Fruit fly (Drosophila melanogaster): ENCODE measurements around the gene corto.

corto gene

DNA sequence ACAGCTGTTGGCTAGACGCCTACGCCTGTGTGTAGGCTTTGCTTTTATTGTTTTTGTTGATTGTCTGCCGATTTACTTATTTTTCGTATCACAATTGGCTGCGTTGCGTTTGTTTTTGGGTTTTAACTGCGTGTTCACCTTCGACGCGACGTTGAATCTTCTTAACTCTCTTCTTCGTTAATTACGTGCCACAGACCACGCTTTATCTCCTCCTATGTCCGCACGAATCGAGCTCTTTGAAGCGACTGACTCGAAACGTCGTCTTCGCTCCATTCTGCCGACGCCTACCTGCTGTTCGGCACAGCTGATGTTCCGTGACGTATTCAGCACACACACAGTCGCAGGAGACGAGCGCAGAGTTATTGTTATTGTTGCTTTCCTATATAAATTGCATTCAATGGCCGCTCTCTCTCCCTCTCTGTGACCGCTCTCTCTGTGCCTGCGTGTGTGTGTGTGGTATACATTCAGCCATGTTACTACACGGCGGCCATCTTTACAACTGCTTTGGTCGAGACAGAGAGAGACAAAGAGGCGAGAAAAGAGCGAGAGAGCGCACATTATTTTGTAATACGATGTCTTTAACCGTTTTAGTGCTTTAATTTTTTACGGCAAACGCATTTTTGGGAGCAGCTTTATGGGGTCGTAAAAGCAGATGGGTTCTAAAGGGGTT lies at the start of gene corto:
TSS of gene corto (minus strand) at position 251 of the 670 bp plus-strand sequence.
- TF ChIP-seq CTCF (optimal IDR thresholded peaks at IDR 0.05) (peak in 1 of 2 experiments; percentile 15), CG8478 (optimal IDR thresholded peaks at IDR 0.05) (no peak)

DNA sequence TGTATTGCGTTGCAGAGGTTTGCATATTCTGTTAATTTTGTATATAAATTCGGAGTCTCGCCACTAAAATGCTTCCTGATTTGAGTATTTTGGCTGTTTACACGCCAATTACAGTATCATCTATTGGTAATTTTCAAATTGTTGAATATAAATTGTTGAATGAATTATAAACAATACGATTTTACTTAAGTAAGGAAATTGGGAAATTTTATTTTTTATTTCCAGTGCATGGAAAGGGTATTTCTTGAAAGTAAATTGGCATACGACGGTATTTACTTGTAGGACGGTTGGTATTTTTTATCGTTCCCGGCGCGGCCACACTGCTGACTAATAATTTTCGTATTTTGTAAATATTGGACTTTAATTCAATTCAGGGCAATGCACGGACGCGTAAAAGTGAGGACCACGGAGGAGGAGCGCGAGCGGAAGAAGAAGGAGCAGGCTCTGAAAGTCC lies 40.9 kb upstream of the corto start, which contains the start of gene RabGGTa:
TSS of gene RabGGTa (plus strand) at position 298 of the 454 bp plus-strand sequence.
- TF ChIP-seq CTCF (optimal IDR thresholded peaks at IDR 0.05) = peak in 1 of 2 experiments; percentile 23
- TF ChIP-seq CG8478 (optimal IDR thresholded peaks at IDR 0.05) = no peak

DNA sequence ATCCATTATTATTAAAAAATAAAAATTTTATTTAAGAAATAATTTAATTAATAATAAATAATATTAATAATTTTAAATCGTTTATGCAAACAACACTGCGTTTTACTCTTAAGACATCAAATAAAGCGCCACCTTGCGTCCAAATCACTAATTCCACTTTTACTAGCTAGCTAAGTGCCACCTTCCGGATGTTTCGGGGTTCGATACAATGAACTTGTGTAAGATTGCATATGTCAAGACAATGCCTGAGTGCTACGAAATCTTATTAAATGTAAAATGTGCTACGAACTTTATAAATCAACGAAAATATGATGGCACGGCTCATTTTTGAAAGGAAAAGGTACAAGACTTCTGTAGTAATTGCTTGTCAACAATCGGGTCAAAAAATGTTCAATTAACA lies 40.0 kb upstream of the corto start:
- TF ChIP-seq CTCF (optimal IDR thresholded peaks at IDR 0.05) = peak; percentile 98 to 99
- no peak for TF ChIP-seq CG8478 (optimal IDR thresholded peaks at IDR 0.05)

DNA sequence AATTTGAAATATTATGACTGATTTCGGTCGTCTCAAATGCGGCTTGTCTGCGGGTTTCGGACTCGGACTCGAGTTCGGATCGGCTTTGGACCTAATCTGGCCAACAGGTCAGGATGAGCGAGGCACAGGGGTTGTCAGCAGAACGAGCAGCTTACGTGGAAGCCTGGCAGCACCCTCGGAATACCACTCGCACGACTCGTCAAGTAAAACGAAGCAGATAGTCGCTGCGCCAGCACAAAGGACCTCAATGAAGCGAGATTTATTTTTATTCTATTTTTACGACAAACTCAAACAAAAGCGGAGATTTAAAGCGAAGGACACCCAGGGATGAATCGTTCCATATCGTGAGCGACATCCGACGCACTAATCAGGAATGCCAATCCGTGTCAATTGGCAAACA lies 39.0 kb upstream of the corto start:
- TF ChIP-seq CG8478 (optimal IDR thresholded peaks at IDR 0.05) (no peak), CTCF (optimal IDR thresholded peaks at IDR 0.05) (no peak)

- TF ChIP-seq CTCF (optimal IDR thresholded peaks at IDR 0.05) = no peak
- no peak for TF ChIP-seq CG8478 (optimal IDR thresholded peaks at IDR 0.05)
Observed at dm6 chr3R:5124928-5125327, 38.1 kb upstream of the corto start.

DNA sequence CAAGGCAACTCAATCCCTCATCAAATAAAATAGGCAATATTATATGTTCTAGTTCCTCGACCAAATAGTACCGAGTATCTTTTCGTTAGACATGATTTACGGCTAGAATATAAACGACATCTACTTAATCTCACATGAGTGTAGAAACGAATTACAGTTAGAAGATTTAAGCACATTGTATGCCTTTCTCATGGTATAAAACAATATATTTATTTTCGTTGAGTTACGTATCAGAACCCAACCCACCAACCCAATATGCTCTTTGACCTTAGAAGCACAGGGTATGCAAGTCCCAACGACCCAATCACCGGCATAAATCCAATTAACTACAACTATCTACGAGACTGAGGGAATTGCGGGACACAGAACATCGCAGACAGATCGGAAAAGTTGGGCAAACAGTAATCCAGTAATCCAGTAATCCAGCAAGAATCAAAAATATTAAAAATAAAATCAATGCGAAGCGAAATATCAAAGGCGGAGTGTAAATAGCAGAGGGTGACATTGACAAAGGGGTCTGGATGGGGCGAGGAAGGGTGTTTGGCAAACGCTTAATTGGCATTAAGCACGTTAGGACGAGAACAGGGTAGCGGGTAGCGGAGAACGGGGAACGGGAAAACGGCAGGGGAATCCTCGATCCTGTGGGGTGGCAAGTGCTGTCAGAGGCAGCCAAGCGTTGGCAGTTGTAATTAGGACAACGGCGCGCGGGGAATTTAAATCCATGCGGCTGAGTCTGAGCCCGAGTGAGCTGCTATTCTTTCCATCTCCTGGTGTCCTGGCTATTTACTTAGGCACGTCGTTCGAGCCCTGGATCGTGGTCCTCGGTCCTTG lies 35.6 kb upstream of the corto start:
- TF ChIP-seq CG8478 (optimal IDR thresholded peaks at IDR 0.05) (no peak), CTCF (optimal IDR thresholded peaks at IDR 0.05) (no peak)

DNA sequence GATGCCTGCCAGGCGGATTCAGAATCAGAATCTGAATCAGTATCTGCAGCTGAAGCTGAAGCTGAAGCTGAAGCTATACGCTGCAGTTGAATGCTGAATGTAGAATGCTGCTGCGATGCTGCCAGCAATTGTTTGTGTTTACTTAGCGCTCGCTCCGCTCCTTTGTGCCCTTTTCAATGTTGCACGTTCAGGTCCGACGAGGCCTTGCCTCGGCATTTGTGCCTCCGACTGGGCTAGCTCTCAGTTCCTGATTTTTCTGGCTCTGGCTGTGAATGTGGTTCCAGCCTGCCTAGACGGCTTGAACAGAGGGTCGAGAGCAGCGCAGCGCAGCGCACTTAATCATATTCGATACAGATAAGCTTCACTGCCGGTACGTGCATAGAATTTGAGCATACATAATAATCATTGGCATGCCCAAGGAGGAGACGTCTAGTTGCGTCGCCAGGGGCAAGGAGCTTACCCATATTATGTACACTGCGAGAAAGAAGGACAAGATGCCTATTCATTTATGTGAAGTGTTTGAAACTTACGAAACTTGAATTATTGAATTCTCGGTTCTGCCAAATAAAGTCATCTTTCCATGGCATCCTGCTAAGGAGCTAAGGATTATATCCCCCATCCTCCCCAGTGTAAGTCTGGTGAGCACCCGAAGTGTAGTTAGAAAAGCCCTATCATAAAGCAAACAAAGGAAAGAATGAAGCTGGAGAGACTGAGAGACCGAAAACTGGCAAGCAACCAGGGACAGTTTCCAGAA lies 33.8 kb upstream of the corto start:
- no peak for TF ChIP-seq CTCF (optimal IDR thresholded peaks at IDR 0.05)
- TF ChIP-seq CG8478 (optimal IDR thresholded peaks at IDR 0.05) = no peak

DNA sequence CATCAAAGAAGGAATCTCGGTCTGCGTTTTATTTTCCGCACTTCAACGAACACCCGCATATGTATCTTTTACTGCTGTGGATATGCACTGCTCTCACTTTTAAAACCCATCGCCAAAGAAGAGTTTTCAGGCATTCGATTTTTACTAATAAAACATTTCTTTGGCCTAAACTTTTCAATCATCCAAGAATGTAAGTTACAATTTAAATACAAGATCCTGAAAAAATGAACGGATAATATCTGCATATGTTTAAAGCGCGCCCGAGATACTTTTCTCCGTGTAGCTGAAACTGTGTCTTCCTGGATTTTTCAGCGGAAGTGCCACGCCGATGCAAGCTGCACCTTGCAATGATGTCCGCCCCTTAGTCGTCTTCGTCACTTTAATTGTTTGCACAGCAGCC lies 31.3 kb upstream of the corto start:
- TF ChIP-seq CTCF (optimal IDR thresholded peaks at IDR 0.05) = no peak
- TF ChIP-seq CG8478 (optimal IDR thresholded peaks at IDR 0.05) = no peak

DNA sequence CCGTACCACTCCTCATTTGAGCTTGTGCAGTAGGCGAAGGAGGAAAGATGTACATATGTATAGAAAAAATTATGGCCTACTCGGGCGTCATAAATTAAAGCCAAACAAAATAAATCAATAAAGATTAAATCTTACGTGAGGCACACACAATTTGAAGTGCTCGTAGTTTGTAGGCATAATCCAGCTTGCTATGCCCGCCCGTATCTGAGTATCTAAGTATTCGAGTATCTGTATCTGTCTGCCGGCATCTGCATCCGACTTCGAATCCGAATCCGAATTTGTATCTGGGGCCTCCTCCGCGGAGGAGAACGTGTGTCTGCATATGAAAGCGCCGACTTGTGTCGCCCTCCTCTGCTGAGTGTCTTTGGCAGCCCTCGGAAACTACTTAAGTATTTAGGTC lies 29.6 kb upstream of the corto start:
- no peak for TF ChIP-seq CTCF (optimal IDR thresholded peaks at IDR 0.05)
- no peak for TF ChIP-seq CG8478 (optimal IDR thresholded peaks at IDR 0.05)

DNA sequence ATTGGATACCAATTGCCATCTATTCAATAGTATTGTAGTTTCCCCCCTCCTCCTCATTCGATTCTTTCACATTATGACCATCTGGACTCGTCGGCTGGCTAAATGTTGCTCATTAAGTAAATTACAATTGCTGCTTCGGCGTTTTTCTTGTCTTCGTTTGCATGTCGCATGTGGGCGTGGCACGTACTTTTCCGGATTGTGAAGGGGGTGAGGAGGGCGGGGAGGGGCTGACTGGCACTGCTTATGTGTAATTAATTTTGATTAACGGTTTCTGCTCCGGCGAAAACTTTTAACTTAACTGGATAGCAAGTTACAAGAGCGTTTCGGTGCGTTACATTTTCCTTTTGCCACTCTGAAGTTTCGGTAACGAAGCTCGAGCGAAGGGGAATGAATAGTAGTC lies 28.6 kb upstream of the corto start:
- TF ChIP-seq CG8478 (optimal IDR thresholded peaks at IDR 0.05) = no peak
- no peak for TF ChIP-seq CTCF (optimal IDR thresholded peaks at IDR 0.05)

DNA sequence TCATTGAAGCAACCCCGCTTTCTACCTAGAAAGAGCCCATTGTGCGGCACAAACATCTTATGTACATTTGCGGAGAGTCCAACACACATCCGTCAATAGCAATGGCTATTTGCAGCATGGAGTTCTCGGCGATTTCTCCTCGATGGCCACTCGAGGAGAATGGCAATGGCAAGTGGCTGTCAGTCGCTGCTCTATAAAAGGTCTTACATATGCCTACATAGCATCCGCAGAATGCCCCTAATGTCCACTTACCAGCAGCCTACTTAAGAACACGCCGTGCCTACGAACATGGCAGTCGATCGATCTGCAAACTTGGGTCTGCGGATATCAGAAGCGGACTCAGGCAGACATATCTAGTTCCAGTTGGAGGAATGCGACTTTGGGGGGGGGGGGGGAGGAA lies 27.3 kb upstream of the corto start:
- no peak for TF ChIP-seq CTCF (optimal IDR thresholded peaks at IDR 0.05)
- TF ChIP-seq CG8478 (optimal IDR thresholded peaks at IDR 0.05) = no peak

- TF ChIP-seq CG8478 (optimal IDR thresholded peaks at IDR 0.05) = no peak
- TF ChIP-seq CTCF (optimal IDR thresholded peaks at IDR 0.05) = no peak
Observed at dm6 chr3R:5112814-5113486, 26.1 kb upstream of the corto start.

- TF ChIP-seq CTCF (optimal IDR thresholded peaks at IDR 0.05) (no peak), CG8478 (optimal IDR thresholded peaks at IDR 0.05) (no peak)
Observed at dm6 chr3R:5112409-5112808, 25.5 kb upstream of the corto start.

DNA sequence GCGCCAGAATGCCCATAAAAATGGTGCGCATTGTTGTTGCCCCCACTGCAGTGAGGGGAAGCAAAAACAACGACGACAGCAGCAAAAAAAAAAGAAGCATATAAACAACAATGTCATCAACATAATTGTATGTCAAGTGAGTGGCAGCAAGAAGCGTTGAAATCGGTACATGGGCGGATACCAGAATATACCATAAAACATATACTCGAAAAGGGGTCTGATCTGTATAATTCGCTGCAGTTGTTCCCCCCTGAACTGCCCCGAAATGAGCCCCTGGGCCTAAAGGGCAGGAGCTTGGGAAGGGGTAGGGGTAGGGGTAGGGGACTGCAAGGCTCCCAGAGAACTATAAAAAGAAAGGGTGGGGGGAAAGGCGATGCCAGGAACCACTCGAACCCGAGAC lies 25.0 kb upstream of the corto start:
- TF ChIP-seq CG8478 (optimal IDR thresholded peaks at IDR 0.05) = no peak
- TF ChIP-seq CTCF (optimal IDR thresholded peaks at IDR 0.05) = no peak
